Fruit fly (Drosophila melanogaster): ENCODE data around the gene abd-A.
A peak's percentile ranks its signal among the peaks of the same experiment; 100 is the strongest.

The abd-A gene

DNA sequence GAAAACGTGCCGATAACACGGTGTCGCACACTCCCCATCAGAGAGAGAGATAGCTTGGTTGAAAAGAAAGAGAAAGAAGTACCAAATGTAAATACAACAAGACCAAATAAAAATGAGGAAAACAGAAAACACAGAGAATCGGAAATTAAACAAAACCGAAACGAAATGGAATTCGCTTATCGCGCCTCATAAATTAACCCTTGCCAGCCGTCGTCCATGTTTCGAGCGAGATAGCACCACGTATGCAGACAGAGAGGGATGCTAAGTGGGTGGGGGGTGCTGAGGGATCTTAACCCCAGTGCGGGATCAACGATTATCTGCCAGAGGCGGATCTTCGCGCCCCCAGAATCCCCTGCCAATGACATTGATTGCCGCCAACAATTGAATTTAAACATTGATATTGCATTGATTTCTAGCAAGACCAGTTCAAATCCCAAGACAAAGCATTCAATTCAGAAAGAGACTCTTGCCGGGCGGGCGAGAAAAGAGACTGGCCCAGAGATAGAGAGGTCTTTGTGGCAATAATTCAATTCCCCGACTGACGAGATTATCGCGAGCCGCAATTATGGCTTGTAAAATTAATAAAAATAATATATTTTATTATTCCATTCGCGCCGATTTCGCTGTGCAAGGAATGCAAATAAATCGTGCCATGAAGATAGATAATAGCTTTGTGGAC lies 10.3 kb downstream of the abd-A start:
- TF ChIP-seq cwo (GFP tag; optimal IDR thresholded peaks at IDR 0.05) (peak; percentile 57), CG12236 (GFP tag; optimal IDR thresholded peaks at IDR 0.05) (no peak), cad (GFP tag; optimal IDR thresholded peaks at IDR 0.05) (peak; percentile 62), Xbp1 (GFP tag; optimal IDR thresholded peaks at IDR 0.05) (no peak), crol (GFP tag; IDR thresholded peaks at IDR 0.05) (peak; percentile 50; the same call in 1 of the 2 replicates), CG1647 (GFP tag; optimal IDR thresholded peaks at IDR 0.05) (no peak), CG8290 (GFP tag; optimal IDR thresholded peaks at IDR 0.05) (no peak), CG8290 (tag; optimal IDR thresholded peaks at IDR 0.05) (no peak), CG8478 (optimal IDR thresholded peaks at IDR 0.05) (no peak), vvl (GFP tag; IDR thresholded peaks at IDR 0.05) (peak; percentile 36; the same call in 1 of the 2 replicates), ase (GFP tag; IDR thresholded peaks at IDR 0.05) (0 out of 3 replicates have a peak, but pooled peaks have one; percentile 25), chinmo (GFP tag; IDR thresholded peaks at IDR 0.05; ENCODE audit: partially characterized antibody) (0 out of 4 replicates have a peak, but pooled peaks have one; percentile 13), Six4 (GFP tag; optimal IDR thresholded peaks at IDR 0.05) (no peak), Nf-YB (GFP tag; optimal IDR thresholded peaks at IDR 0.05) (peak; percentile 69), kah (GFP tag; optimal IDR thresholded peaks at IDR 0.05) (no peak), gsb-n (tag; optimal IDR thresholded peaks at IDR 0.05) (peak; percentile 58), CG9876 (GFP tag; optimal IDR thresholded peaks at IDR 0.05) (no peak), dysf (GFP tag; IDR thresholded peaks at IDR 0.05) (no peak), CG34376 (GFP tag; optimal IDR thresholded peaks at IDR 0.05) (peak; percentile 71), CG17359 (tag; optimal IDR thresholded peaks at IDR 0.05) (no peak), pros (GFP tag; optimal IDR thresholded peaks at IDR 0.05) (peak; percentile 21), CG7786 (GFP tag; optimal IDR thresholded peaks at IDR 0.05) (no peak), D19A (tag; optimal IDR thresholded peaks at IDR 0.05) (no peak), CG1832 (GFP tag; optimal IDR thresholded peaks at IDR 0.05) (peak; percentile 65), btn (GFP tag; optimal IDR thresholded peaks at IDR 0.05) (no peak), CG6854 (GFP tag; optimal IDR thresholded peaks at IDR 0.05) (no peak), mam (GFP tag; optimal IDR thresholded peaks at IDR 0.05) (no peak), Kr (GFP tag; optimal IDR thresholded peaks at IDR 0.05) (peak; percentile 84), dm (GFP tag; optimal IDR thresholded peaks at IDR 0.05) (no peak), Nf-YC (tag; optimal IDR thresholded peaks at IDR 0.05) (peak; percentile 67), sug (tag; optimal IDR thresholded peaks at IDR 0.05) (peak; percentile 68), CG13296 (GFP tag; optimal IDR thresholded peaks at IDR 0.05) (no peak), abd-A (tag; optimal IDR thresholded peaks at IDR 0.05) (peak; percentile 99), CG1024 (GFP tag; IDR thresholded peaks at IDR 0.05) (no peak), sd (tag; optimal IDR thresholded peaks at IDR 0.05) (peak; percentile 67), z (GFP tag; IDR thresholded peaks at IDR 0.05) (peak; percentile 52; the same call in 2 of the 3 replicates), gro (GFP tag; optimal IDR thresholded peaks at IDR 0.05) (peak; percentile 2), CG2678 (tag; optimal IDR thresholded peaks at IDR 0.05) (no peak), Hmx (GFP tag; optimal IDR thresholded peaks at IDR 0.05) (no peak), trh (GFP tag; optimal IDR thresholded peaks at IDR 0.05) (no peak)

DNA sequence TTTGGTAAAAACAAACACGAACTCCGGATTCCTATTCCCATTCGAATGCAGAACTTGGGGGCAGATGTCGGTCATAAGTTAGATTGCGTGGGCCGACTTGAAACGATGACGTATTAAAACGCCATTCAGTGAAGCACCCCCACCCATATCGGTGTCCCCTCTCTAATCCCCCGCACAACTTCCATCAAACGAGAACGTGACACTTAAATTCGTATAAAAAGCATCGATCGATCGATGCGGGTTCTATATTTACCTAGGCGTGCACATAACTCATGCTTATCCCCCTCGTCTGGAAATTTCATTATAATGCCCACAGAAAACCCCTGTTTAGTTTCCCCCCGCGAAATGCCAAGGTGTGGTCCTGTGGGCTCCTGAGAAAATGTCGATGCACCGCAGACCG lies 12.4 kb downstream of the abd-A start:
- TF ChIP-seq CG12659 (GFP tag; optimal IDR thresholded peaks at IDR 0.05): no peak
- TF ChIP-seq crol (GFP tag; IDR thresholded peaks at IDR 0.05): peak; percentile 28; the same call in 1 of the 2 replicates
- no peak for TF ChIP-seq ase (GFP tag; IDR thresholded peaks at IDR 0.05)
- no peak for TF ChIP-seq da (GFP tag; optimal IDR thresholded peaks at IDR 0.05)
- TF ChIP-seq kni (GFP tag; optimal IDR thresholded peaks at IDR 0.05): peak; percentile 39
- 0 out of 2 replicates have a peak, but pooled peaks have one; percentile 10 for TF ChIP-seq onecut (GFP tag; IDR thresholded peaks at IDR 0.05)
- TF ChIP-seq abd-A (tag; optimal IDR thresholded peaks at IDR 0.05): peak; percentile 91
- 0 out of 3 replicates have a peak, but pooled peaks have one; percentile 7 for TF ChIP-seq sr (GFP tag; IDR thresholded peaks at IDR 0.05)
- TF ChIP-seq gcm (GFP tag; optimal IDR thresholded peaks at IDR 0.05): peak; percentile 4
